Fruit fly (Drosophila melanogaster) whole organism, prepupa: ENCODE results near the gene CG18787.

Experiments used
- Blimp-1 ChIP-seq: fragments of 200-800 bp; sonication (Bioruptor generic); optimal IDR thresholded peaks from 3 replicates; lab custom pipeline; 2017; ENCODE audit warnings: missing biosample characterization, missing genetic modification characterization, mild to moderate bottlenecking, moderate library complexity, missing genetic modification reagents
- CG10631 ChIP-seq: fragments of 200-800 bp; sonication (Bioruptor generic); optimal IDR thresholded peaks from 2 replicates; lab custom pipeline; 2016; ENCODE audit warnings: missing biosample characterization, missing genetic modification characterization
- CG10669 ChIP-seq: fragments of 200-800 bp; sonication (Bioruptor generic); optimal IDR thresholded peaks from 3 replicates; lab custom pipeline; 2018; ENCODE audit warnings: missing biosample characterization, mild to moderate bottlenecking, missing genetic modification characterization, moderate library complexity
- CG11762 ChIP-seq: fragments of 200-800 bp; sonication (Bioruptor generic); optimal IDR thresholded peaks from 3 replicates; lab custom pipeline; 2016; ENCODE audit warnings: missing biosample characterization, missing genetic modification characterization; ENCODE audit not compliant: insufficient read depth
- CG11902 ChIP-seq: fragments of 200-800 bp; sonication (Bioruptor generic); optimal IDR thresholded peaks from 3 replicates; lab custom pipeline; 2016; ENCODE audit warnings: missing biosample characterization, missing genetic modification characterization
- CG15336 ChIP-seq: fragments of 200-800 bp; sonication (Bioruptor generic); IDR thresholded peaks from 2 replicates; pipeline ENCODE4 v1.3.6; 2022; ENCODE audit warnings: missing biosample characterization, missing genetic modification characterization
- CG16779 ChIP-seq: fragments of 200-800 bp; sonication (Bioruptor generic); optimal IDR thresholded peaks from 3 replicates; lab custom pipeline; 2017; ENCODE audit warnings: missing biosample characterization, mild to moderate bottlenecking, missing genetic modification characterization
- CG3032 ChIP-seq: fragments of 200-800 bp; optimal IDR thresholded peaks from 2 replicates; lab custom pipeline; 2019; ENCODE audit warnings: missing biosample characterization, mild to moderate bottlenecking, missing genetic modification characterization, moderate library complexity
- CG31627 ChIP-seq: fragments of 200-800 bp; sonication (Bioruptor generic); optimal IDR thresholded peaks from 3 replicates; lab custom pipeline; 2016; ENCODE audit warnings: missing biosample characterization, missing genetic modification characterization
- CG32006 ChIP-seq: fragments of 200-800 bp; sonication (Bioruptor generic); optimal IDR thresholded peaks from 3 replicates; lab custom pipeline; 2017; ENCODE audit warnings: missing biosample characterization, mild to moderate bottlenecking, missing genetic modification characterization
- CG4318 ChIP-seq: fragments of 200-800 bp; sonication (Bioruptor generic); optimal IDR thresholded peaks from 3 replicates; lab custom pipeline; 2017; ENCODE audit warnings: missing biosample characterization, mild to moderate bottlenecking, missing genetic modification characterization
- CG6163 ChIP-seq: fragments of 200-800 bp; sonication (Bioruptor generic); IDR thresholded peaks from 3 replicates; pipeline ENCODE4 v1.3.6; 2022; ENCODE audit warnings: missing biosample characterization, missing genetic modification characterization
- CG6276 ChIP-seq: fragments of 200-800 bp; sonication (Bioruptor generic); optimal IDR thresholded peaks from 2 replicates; lab custom pipeline; 2017; ENCODE audit warnings: missing biosample characterization, mild to moderate bottlenecking, missing genetic modification characterization
- CG6792 ChIP-seq: fragments of 200-800 bp; sonication (Bioruptor generic); optimal IDR thresholded peaks from 3 replicates; lab custom pipeline; 2016; ENCODE audit warnings: missing biosample characterization, missing genetic modification characterization
- CG6854 ChIP-seq: fragments of 200-800 bp; sonication (Bioruptor generic); optimal IDR thresholded peaks from 2 replicates; lab custom pipeline; 2017; ENCODE audit warnings: missing biosample characterization, mild to moderate bottlenecking, missing genetic modification characterization
- CG7368 ChIP-seq: fragments of 200-800 bp; sonication (Bioruptor generic); optimal IDR thresholded peaks from 3 replicates; lab custom pipeline; 2016; ENCODE audit warnings: missing biosample characterization, missing genetic modification characterization
- CG8119 ChIP-seq: fragments of 200-800 bp; sonication (Bioruptor generic); IDR thresholded peaks from 3 replicates; pipeline ENCODE4 v1.3.6; 2022; ENCODE audit warnings: missing biosample characterization, missing genetic modification characterization
- CG8319 ChIP-seq: fragments of 200-800 bp; sonication (Bioruptor generic); optimal IDR thresholded peaks from 3 replicates; lab custom pipeline; 2016; ENCODE audit warnings: missing biosample characterization, missing genetic modification characterization
- CG8632 ChIP-seq: fragments of 200-800 bp; sonication (Bioruptor generic); optimal IDR thresholded peaks from 3 replicates; lab custom pipeline; 2016; ENCODE audit warnings: missing biosample characterization, missing genetic modification characterization
- Eip78C ChIP-seq: fragments of 200-800 bp; sonication (Bioruptor generic); peaks from one replicate; lab custom pipeline; 2016; ENCODE audit warnings: missing biosample characterization, missing genetic modification characterization
- Eip93F ChIP-seq: fragments of 200-800 bp; sonication (Bioruptor generic); optimal IDR thresholded peaks from 2 replicates; lab custom pipeline; 2016; ENCODE audit warnings: missing biosample characterization, mild to moderate bottlenecking, missing genetic modification characterization
- Ets21C ChIP-seq: fragments of 200-800 bp; sonication (Bioruptor generic); optimal IDR thresholded peaks from 3 replicates; lab custom pipeline; 2016; ENCODE audit warnings: missing biosample characterization, missing genetic modification characterization
- Gug ChIP-seq: fragments of 200-800 bp; sonication (Bioruptor generic); IDR thresholded peaks from 2 replicates; pipeline ENCODE4 v1.3.6; 2022; ENCODE audit warnings: missing biosample characterization, missing genetic modification characterization
- Hr39 ChIP-seq: fragments of 200-800 bp; sonication (Bioruptor generic); optimal IDR thresholded peaks from 2 replicates; lab custom pipeline; 2016; ENCODE audit warnings: missing biosample characterization, missing genetic modification characterization
- Lpt ChIP-seq: fragments of 200-800 bp; sonication (Bioruptor generic); optimal IDR thresholded peaks from 3 replicates; lab custom pipeline; 2016; ENCODE audit warnings: missing biosample characterization, missing genetic modification characterization
- Met ChIP-seq: fragments of 200-800 bp; sonication (Bioruptor generic); optimal IDR thresholded peaks from 3 replicates; lab custom pipeline; 2016; ENCODE audit warnings: missing biosample characterization, missing genetic modification characterization
- OdsH ChIP-seq: fragments of 200-800 bp; sonication (Bioruptor generic); optimal IDR thresholded peaks from 3 replicates; lab custom pipeline; 2016; ENCODE audit warnings: missing biosample characterization, missing genetic modification characterization
- Sox102F ChIP-seq: fragments of 200-800 bp; sonication (Bioruptor generic); optimal IDR thresholded peaks from 2 replicates; lab custom pipeline; 2016; ENCODE audit warnings: missing biosample characterization, mild to moderate bottlenecking, missing genetic modification characterization
- Sox14 ChIP-seq: fragments of 200-800 bp; sonication (Bioruptor generic); optimal IDR thresholded peaks from 3 replicates; lab custom pipeline; 2016; ENCODE audit warnings: missing biosample characterization, missing genetic modification characterization
- Sox15 ChIP-seq: fragments of 200-800 bp; sonication (Bioruptor generic); optimal IDR thresholded peaks from 3 replicates; lab custom pipeline; 2016; ENCODE audit warnings: missing biosample characterization, missing genetic modification characterization
- achi ChIP-seq: fragments of 200-800 bp; sonication (Bioruptor generic); optimal IDR thresholded peaks from 3 replicates; lab custom pipeline; 2016; ENCODE audit warnings: missing biosample characterization, missing genetic modification characterization
- acj6 ChIP-seq: fragments of 200-800 bp; sonication (Bioruptor generic); optimal IDR thresholded peaks from 3 replicates; lab custom pipeline; 2016; ENCODE audit warnings: missing biosample characterization, missing genetic modification characterization
- cyc ChIP-seq: fragments of 200-800 bp; sonication (Bioruptor generic); optimal IDR thresholded peaks from 3 replicates; lab custom pipeline; 2016; ENCODE audit warnings: missing biosample characterization, missing genetic modification characterization
- dac ChIP-seq: fragments of 200-800 bp; sonication (Bioruptor generic); optimal IDR thresholded peaks from 2 replicates; lab custom pipeline; 2017; ENCODE audit warnings: missing biosample characterization, mild to moderate bottlenecking, missing genetic modification characterization
- eg ChIP-seq: fragments of 200-800 bp; sonication (Bioruptor generic); IDR thresholded peaks from 3 replicates; pipeline ENCODE4 v1.3.6; 2022; ENCODE audit warnings: missing biosample characterization, missing genetic modification characterization
- esn ChIP-seq: fragments of 200-800 bp; sonication (Bioruptor generic); optimal IDR thresholded peaks from 2 replicates; lab custom pipeline; 2016; ENCODE audit warnings: missing biosample characterization, mild to moderate bottlenecking, missing genetic modification characterization, moderate library complexity
- fd59A ChIP-seq: fragments of 200-800 bp; sonication (Bioruptor generic); optimal IDR thresholded peaks from 2 replicates; lab custom pipeline; 2017; ENCODE audit warnings: missing biosample characterization, mild to moderate bottlenecking, missing genetic modification characterization, missing genetic modification reagents
- fd85E ChIP-seq: fragments of 200-800 bp; sonication (Bioruptor generic); optimal IDR thresholded peaks from 3 replicates; lab custom pipeline; 2016; ENCODE audit warnings: missing biosample characterization, missing genetic modification characterization
- fkh ChIP-seq: fragments of 200-800 bp; sonication (Bioruptor generic); optimal IDR thresholded peaks from 3 replicates; lab custom pipeline; 2017; ENCODE audit warnings: missing biosample characterization, mild to moderate bottlenecking, missing genetic modification characterization, moderate library complexity
- lz ChIP-seq: fragments of 200-800 bp; sonication (Bioruptor generic); optimal IDR thresholded peaks from 3 replicates; lab custom pipeline; 2016; ENCODE audit warnings: missing biosample characterization, missing genetic modification characterization
- pdm3 ChIP-seq: fragments of 200-800 bp; sonication (Bioruptor generic); optimal IDR thresholded peaks from 3 replicates; lab custom pipeline; 2016; ENCODE audit warnings: missing biosample characterization, missing genetic modification characterization
- salr ChIP-seq, 2 experiments: fragments of 200-800 bp; sonication (Bioruptor generic); optimal IDR thresholded peaks; 3 replicates each; lab custom pipeline; 2016 to 2018; ENCODE audit warnings: missing biosample characterization in 2 of 2, missing genetic modification characterization in 2 of 2, mild to moderate bottlenecking in 1 of 2
- ss ChIP-seq, 2 experiments: fragments of 200-800 bp; sonication (Bioruptor generic); optimal IDR thresholded peaks; 2 replicates in 1 of 2; 3 replicates in 1 of 2; lab custom pipeline; 2017 to 2018; ENCODE audit warnings: mild to moderate bottlenecking in 2 of 2, missing biosample characterization in 2 of 2, missing genetic modification characterization in 2 of 2, moderate library complexity in 1 of 2
- svp ChIP-seq: fragments of 200-800 bp; sonication (Bioruptor generic); peaks from one replicate; lab custom pipeline; 2016; ENCODE audit warnings: missing biosample characterization, missing genetic modification characterization
- topi ChIP-seq: fragments of 200-800 bp; sonication (Bioruptor generic); optimal IDR thresholded peaks from 3 replicates; lab custom pipeline; 2016; ENCODE audit warnings: missing biosample characterization, missing genetic modification characterization
- vri ChIP-seq: fragments of 200-800 bp; sonication (Bioruptor generic); optimal IDR thresholded peaks from 3 replicates; lab custom pipeline; 2016; ENCODE audit warnings: missing biosample characterization, mild to moderate bottlenecking, missing genetic modification characterization

CG18787 gene

DNA sequence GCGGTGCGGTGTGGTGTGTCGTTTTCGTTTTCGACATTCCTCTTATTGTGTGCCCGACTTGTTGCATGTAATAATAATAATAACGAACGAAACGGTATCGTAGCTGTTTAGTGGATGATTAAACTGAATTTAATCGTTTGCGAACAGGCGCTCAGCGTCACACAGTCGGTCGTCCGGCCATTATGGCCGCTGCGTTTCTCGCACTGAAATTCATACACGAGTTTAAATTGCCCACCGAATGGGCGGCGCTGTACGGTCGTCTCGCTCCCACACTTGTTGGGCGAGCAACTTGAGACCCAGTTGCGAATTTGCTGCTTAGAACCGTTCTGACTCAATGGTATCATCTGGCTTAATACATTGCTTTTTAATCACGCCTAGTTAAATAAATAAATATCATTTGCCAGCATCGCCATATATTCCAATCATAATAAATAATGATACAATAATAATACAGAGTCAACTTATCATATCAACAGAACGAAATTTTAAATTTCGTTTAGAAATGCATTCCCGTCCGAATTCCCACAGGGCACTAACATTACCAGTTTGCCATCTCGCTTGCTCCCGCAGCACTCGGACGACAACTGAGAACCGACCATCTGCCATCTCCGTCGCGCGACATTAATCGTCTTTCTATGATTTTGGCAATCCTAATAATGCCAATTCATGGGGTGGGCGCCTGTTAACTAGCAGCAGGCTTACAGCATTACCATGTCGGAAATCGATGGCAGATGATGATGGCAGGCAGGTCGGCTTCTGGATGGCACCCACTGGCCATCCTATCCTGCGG is 11.9 kb upstream of the CG18787 start (continued):
- peak; percentile 92 for TF ChIP-seq CG8632 (GFP tag; lab: Kevin White, UChicago)
- TF ChIP-seq lz (GFP tag; lab: Kevin White, UChicago), result peak; percentile 92
- peak; percentile 95 for TF ChIP-seq CG3032
- peak; percentile 86 for TF ChIP-seq CG6854
- peak; percentile 91 for TF ChIP-seq Met (GFP tag; lab: Kevin White, UChicago)
- peak; percentile 93 for TF ChIP-seq CG32006 (GFP tag; lab: Kevin White, UChicago)
- no peak for TF ChIP-seq vri (GFP tag; lab: Kevin White, UChicago)
- TF ChIP-seq Hr39 (GFP tag; lab: Kevin White, UChicago), result peak; percentile 80
- peak; percentile 97 for TF ChIP-seq Eip78C (GFP tag; lab: Kevin White, UChicago)
- TF ChIP-seq CG10669, result peak; percentile 93
- TF ChIP-seq CG6276 (GFP tag; lab: Kevin White, UChicago), result peak; percentile 95
- TF ChIP-seq salr (GFP tag; optimal IDR thresholded peaks at IDR 0.05; lab: Kevin White, UChicago), result peak; percentile 55 to 89
- TF ChIP-seq CG8119 (GFP tag; lab: Robert Waterston, UW), result no peak
- peak; percentile 87 for TF ChIP-seq CG11902 (GFP tag; lab: Kevin White, UChicago)
- TF ChIP-seq Sox14 (GFP tag; lab: Kevin White, UChicago), result peak; percentile 90
- peak; percentile 74 for TF ChIP-seq Lpt (GFP tag; lab: Kevin White, UChicago)
- TF ChIP-seq topi (GFP tag; lab: Kevin White, UChicago), result peak; percentile 92
- peak; percentile 90 for TF ChIP-seq acj6 (GFP tag; lab: Kevin White, UChicago)
- TF ChIP-seq Eip93F (GFP tag; lab: Kevin White, UChicago), result no peak
- peak; percentile 82 for TF ChIP-seq CG7368
- peak; percentile 91 for TF ChIP-seq CG10631 (GFP tag; lab: Kevin White, UChicago)

DNA sequence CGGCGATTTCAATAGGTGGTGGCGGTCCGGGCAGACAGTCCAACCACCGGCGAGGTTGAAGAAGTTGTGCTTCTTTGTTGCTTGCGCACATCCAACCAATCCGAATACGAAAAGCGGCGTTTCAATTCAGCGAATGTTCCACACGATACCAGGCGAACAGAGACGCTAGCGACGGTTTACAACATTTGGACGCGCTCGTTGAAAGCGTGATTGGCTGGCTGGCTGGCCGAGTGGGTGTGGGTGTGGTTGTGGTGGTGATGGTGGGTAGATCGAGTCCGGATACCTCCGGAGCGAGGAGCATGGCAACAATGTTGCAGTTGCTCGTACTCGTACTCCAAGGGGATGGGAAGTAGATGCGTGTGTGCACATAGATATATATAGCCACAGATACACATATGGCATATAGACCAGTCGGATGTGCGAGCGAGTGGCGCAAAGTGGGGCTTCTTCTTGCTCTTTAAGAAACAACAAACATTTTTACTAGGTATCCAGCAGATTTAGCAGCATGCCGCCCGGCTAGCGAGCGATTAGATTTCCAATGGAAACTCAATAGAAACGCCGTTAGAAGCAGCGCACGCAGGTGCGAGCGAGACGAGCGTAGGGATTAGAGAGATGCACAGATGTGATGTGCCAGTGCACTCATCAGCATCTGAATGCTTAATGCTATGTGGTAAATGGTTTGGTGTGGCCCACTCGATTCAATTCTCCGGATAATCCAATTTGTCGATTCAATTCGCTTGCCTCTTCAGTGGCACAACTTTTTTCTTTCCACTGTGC is 11.1 kb upstream of the CG18787 start:
- no peak for TF ChIP-seq Ets21C (GFP tag; lab: Kevin White, UChicago)
- TF ChIP-seq eg (GFP tag; lab: Robert Waterston, UW), result no peak
- TF ChIP-seq OdsH, result no peak
- no peak for TF ChIP-seq esn
- no peak for TF ChIP-seq CG6792 (GFP tag; lab: Kevin White, UChicago)
- peak; percentile 16 for TF ChIP-seq CG16779 (tag; lab: Kevin White, UChicago)
- TF ChIP-seq dac (GFP tag; lab: Kevin White, UChicago), result no peak
- TF ChIP-seq Blimp-1 (GFP tag; lab: Kevin White, UChicago), result no peak
- no peak for TF ChIP-seq lz (GFP tag; lab: Kevin White, UChicago)
- no peak for TF ChIP-seq Gug (GFP tag; lab: Robert Waterston, UW)
- TF ChIP-seq fkh (GFP tag; lab: Kevin White, UChicago), result peak; percentile 58
- peak; percentile 67 for TF ChIP-seq CG6854
- TF ChIP-seq Hr39 (GFP tag; lab: Kevin White, UChicago), result no peak
- TF ChIP-seq Eip93F (GFP tag; lab: Kevin White, UChicago), result no peak
- TF ChIP-seq CG10669, result no peak
- no peak for TF ChIP-seq fd85E (GFP tag; lab: Kevin White, UChicago)
- no peak for TF ChIP-seq Met (GFP tag; lab: Kevin White, UChicago)
- TF ChIP-seq Sox15, result no peak
- TF ChIP-seq CG6163 (GFP tag; lab: Robert Waterston, UW), result no peak
- TF ChIP-seq CG4318, result no peak
- TF ChIP-seq achi, result no peak
- TF ChIP-seq CG7368, result no peak
- TF ChIP-seq fd59A (GFP tag; lab: Kevin White, UChicago), result no peak
- no peak for TF ChIP-seq CG8319 (GFP tag; lab: Kevin White, UChicago)
- TF ChIP-seq ss (GFP tag; optimal IDR thresholded peaks at IDR 0.05; lab: Kevin White, UChicago), result peak; percentile 21 to 56
- TF ChIP-seq CG11762 (GFP tag; lab: Kevin White, UChicago), result no peak
- TF ChIP-seq Eip78C (GFP tag; lab: Kevin White, UChicago), result peak; percentile 68
- no peak for TF ChIP-seq CG31627 (GFP tag; lab: Kevin White, UChicago)
- peak; percentile 56 for TF ChIP-seq Sox14 (GFP tag; lab: Kevin White, UChicago)
- TF ChIP-seq CG8632 (GFP tag; lab: Kevin White, UChicago), result no peak
- TF ChIP-seq Sox102F, result no peak
- no peak for TF ChIP-seq cyc
- TF ChIP-seq CG32006 (GFP tag; lab: Kevin White, UChicago), result no peak
- no peak for TF ChIP-seq CG15336 (GFP tag; lab: Robert Waterston, UW)
- no peak for TF ChIP-seq CG3032
- peak; percentile 91 for TF ChIP-seq svp (GFP tag; lab: Kevin White, UChicago)
- TF ChIP-seq pdm3 (GFP tag; lab: Kevin White, UChicago), result no peak
